Worm (Caenorhabditis elegans) whole organism, L2 larva: ENCODE data around the gene F07C4.10.

Source experiments
- F13H6.1 ChIP-seq: sonication (generic microtip); optimal IDR thresholded peaks from 2 replicates; lab custom pipeline; 2016; ENCODE audit warnings: missing genetic modification characterization, missing compliant biosample characterization
- nhr-77 ChIP-seq: fragments of 150-350 bp; optimal IDR thresholded peaks from 2 replicates; lab custom pipeline; 2014; ENCODE audit warnings: missing biosample characterization, missing genetic modification characterization
- skn-1 ChIP-seq: sonication (generic microtip); optimal IDR thresholded peaks from 2 replicates; lab custom pipeline; 2017; ENCODE audit warnings: missing biosample characterization, missing genetic modification characterization
- ztf-11 ChIP-seq: sonication (generic microtip); optimal IDR thresholded peaks from 2 replicates; lab custom pipeline; 2017; ENCODE audit warnings: missing biosample characterization, missing genetic modification characterization

ce11 chrV:7624152-7624551, 15.5 kb downstream of the F07C4.10 start, which contains the start of gene C50E3.13:
- TF ChIP-seq skn-1 (tag; lab: Kevin White, UChicago) = no peak
- TF ChIP-seq ztf-11 = no peak
- TF ChIP-seq F13H6.1 (tag; lab: Kevin White, UChicago) = no peak
- no peak for TF ChIP-seq nhr-77 (tag; lab: Kevin White, UChicago)
